Fruit fly (Drosophila melanogaster) whole organism, embryonic: ENCODE measurements around the gene Gbs-70E.

Source experiments
- Antp ChIP-seq: fragments of 200-800 bp; sonication (Bioruptor generic); optimal IDR thresholded peaks from 3 replicates; lab custom pipeline; 2016; ENCODE audit warnings: missing biosample characterization, missing genetic modification characterization
- Atf6 ChIP-seq: fragments of 200-800 bp; sonication (Bioruptor generic); IDR thresholded peaks from 2 replicates; pipeline ENCODE4 v1.3.6; 2022; ENCODE audit warnings: missing biosample characterization, missing genetic modification characterization
- Blimp-1 ChIP-seq: fragments of 200-800 bp; sonication (Bioruptor generic); optimal IDR thresholded peaks from 3 replicates; lab custom pipeline; 2018; ENCODE audit warnings: missing biosample characterization, missing genetic modification characterization, mild to moderate bottlenecking, moderate library complexity, missing genetic modification reagents
- Bteb2 ChIP-seq: fragments of 200-800 bp; sonication (Bioruptor generic); optimal IDR thresholded peaks from 2 replicates; lab custom pipeline; 2016; ENCODE audit warnings: missing biosample characterization, missing genetic modification characterization
- C15 ChIP-seq: fragments of 200-800 bp; sonication (Bioruptor generic); IDR thresholded peaks from 3 replicates; pipeline ENCODE4 v1.3.6; 2022; ENCODE audit warnings: missing biosample characterization, missing genetic modification characterization
- CG10565 ChIP-seq: fragments of 200-800 bp; sonication (Bioruptor generic); optimal IDR thresholded peaks from 3 replicates; lab custom pipeline; 2016; ENCODE audit warnings: missing biosample characterization, mild to moderate bottlenecking, missing genetic modification characterization
- CG11456 ChIP-seq: fragments of 200-800 bp; sonication (Bioruptor generic); IDR thresholded peaks from 3 replicates; pipeline ENCODE4 v1.3.6; 2022; ENCODE audit warnings: missing biosample characterization, missing genetic modification characterization
- CG12219 ChIP-seq: fragments of 200-800 bp; sonication (Bioruptor generic); optimal IDR thresholded peaks from 3 replicates; lab custom pipeline; 2018; ENCODE audit warnings: missing biosample characterization, mild to moderate bottlenecking, missing genetic modification characterization
- CG13123 ChIP-seq: fragments of 200-800 bp; sonication (Bioruptor generic); optimal IDR thresholded peaks from 2 replicates; lab custom pipeline; 2016; ENCODE audit warnings: missing biosample characterization, missing genetic modification characterization
- CG13775 ChIP-seq: fragments of 200-800 bp; sonication (Bioruptor generic); optimal IDR thresholded peaks from 3 replicates; lab custom pipeline; 2017; ENCODE audit warnings: missing biosample characterization, mild to moderate bottlenecking, missing genetic modification characterization
- CG14860 ChIP-seq: fragments of 200-800 bp; sonication (Bioruptor generic); IDR thresholded peaks from 3 replicates; pipeline ENCODE4 v1.3.6; 2022; ENCODE audit warnings: missing biosample characterization, missing genetic modification characterization; ENCODE audit not compliant: partially characterized antibody
- CG17385 ChIP-seq: fragments of 200-800 bp; sonication (Bioruptor generic); optimal IDR thresholded peaks from 3 replicates; lab custom pipeline; 2018; ENCODE audit warnings: missing biosample characterization, mild to moderate bottlenecking, missing genetic modification characterization
- CG17568 ChIP-seq: fragments of 200-800 bp; sonication (Bioruptor generic); optimal IDR thresholded peaks from 2 replicates; lab custom pipeline; 2018; ENCODE audit warnings: missing biosample characterization, mild to moderate bottlenecking, missing genetic modification characterization, moderate library complexity
- CG17612 ChIP-seq: fragments of 200-800 bp; sonication (Bioruptor generic); IDR thresholded peaks from 2 replicates; pipeline ENCODE4 v1.3.6; 2022; ENCODE audit warnings: missing biosample characterization, missing genetic modification characterization
- CG33557 ChIP-seq: fragments of 200-800 bp; sonication (Bioruptor generic); optimal IDR thresholded peaks from 2 replicates; lab custom pipeline; 2019; ENCODE audit warnings: missing biosample characterization, mild to moderate bottlenecking, missing genetic modification characterization, moderate library complexity
- CG34422 ChIP-seq: fragments of 200-800 bp; sonication (Bioruptor generic); IDR thresholded peaks from 3 replicates; pipeline ENCODE4 v1.3.6; 2022; ENCODE audit warnings: missing biosample characterization, missing genetic modification characterization
- CG5953 ChIP-seq: fragments of 200-800 bp; sonication (Bioruptor generic); IDR thresholded peaks from 2 replicates; pipeline ENCODE4 v1.3.6; 2022; ENCODE audit warnings: missing biosample characterization, missing genetic modification characterization
- CG8765 ChIP-seq: fragments of 200-800 bp; sonication (Bioruptor generic); IDR thresholded peaks from 2 replicates; pipeline ENCODE4 v1.3.6; 2022; ENCODE audit warnings: missing biosample characterization, missing genetic modification characterization
- CG9876 ChIP-seq: fragments of 200-800 bp; sonication (Bioruptor generic); optimal IDR thresholded peaks from 2 replicates; lab custom pipeline; 2016; ENCODE audit warnings: missing biosample characterization, missing genetic modification characterization
- Dbx ChIP-seq: fragments of 200-800 bp; sonication (Bioruptor generic); IDR thresholded peaks from 3 replicates; pipeline ENCODE4 v1.3.6; 2022; ENCODE audit warnings: missing biosample characterization, missing genetic modification characterization
- Dip2 ChIP-seq: fragments of 200-800 bp; sonication (Bioruptor generic); IDR thresholded peaks from 2 replicates; pipeline ENCODE4 v1.3.6; 2022; ENCODE audit warnings: missing biosample characterization, missing genetic modification characterization
- E2f1 ChIP-seq: fragments of 200-800 bp; sonication (Bioruptor generic); IDR thresholded peaks from 2 replicates; pipeline ENCODE4 v1.3.6; 2022; ENCODE audit warnings: missing biosample characterization, missing genetic modification characterization
- Elba2 ChIP-seq: fragments of 200-800 bp; sonication (Bioruptor generic); optimal IDR thresholded peaks from 3 replicates; lab custom pipeline; 2016; ENCODE audit warnings: missing biosample characterization, missing genetic modification characterization
- Fer3 ChIP-seq: fragments of 200-800 bp; sonication (Bioruptor generic); optimal IDR thresholded peaks from 2 replicates; lab custom pipeline; 2018; ENCODE audit warnings: missing biosample characterization, mild to moderate bottlenecking, missing genetic modification characterization, moderate library complexity
- Hand ChIP-seq: fragments of 200-800 bp; sonication (Bioruptor generic); optimal IDR thresholded peaks from 2 replicates; lab custom pipeline; 2017; ENCODE audit warnings: mild to moderate bottlenecking, missing biosample characterization, missing genetic modification reagents, missing genetic modification characterization
- HmgD ChIP-seq: fragments of 200-800 bp; sonication (Bioruptor generic); optimal IDR thresholded peaks from 3 replicates; lab custom pipeline; 2016; ENCODE audit warnings: missing biosample characterization, missing genetic modification characterization
- Jarid2 ChIP-seq: fragments of 200-800 bp; sonication (Bioruptor generic); optimal IDR thresholded peaks from 3 replicates; lab custom pipeline; 2017; ENCODE audit warnings: mild to moderate bottlenecking, missing biosample characterization, missing genetic modification reagents, missing genetic modification characterization
- MTF-1 ChIP-seq: fragments of 200-800 bp; sonication (Bioruptor generic); optimal IDR thresholded peaks from 2 replicates; lab custom pipeline; 2018; ENCODE audit warnings: missing biosample characterization, mild to moderate bottlenecking, missing genetic modification characterization, borderline replicate concordance
- Sox100B ChIP-seq: fragments of 200-800 bp; sonication (Bioruptor generic); optimal IDR thresholded peaks from 3 replicates; lab custom pipeline; 2018; ENCODE audit warnings: missing biosample characterization, mild to moderate bottlenecking, missing genetic modification characterization
- Vsx1 ChIP-seq: fragments of 200-800 bp; sonication (Bioruptor generic); optimal IDR thresholded peaks from 2 replicates; lab custom pipeline; 2017; ENCODE audit warnings: missing biosample characterization, mild to moderate bottlenecking, missing genetic modification characterization, missing genetic modification reagents
- Xbp1 ChIP-seq: fragments of 200-800 bp; sonication (Bioruptor generic); optimal IDR thresholded peaks from 3 replicates; lab custom pipeline; 2016; ENCODE audit warnings: missing biosample characterization, mild to moderate bottlenecking, missing genetic modification characterization
- ash1 ChIP-seq: fragments of 200-800 bp; sonication (Bioruptor generic); optimal IDR thresholded peaks from 2 replicates; lab custom pipeline; 2018; ENCODE audit warnings: missing biosample characterization, mild to moderate bottlenecking, missing genetic modification characterization
- bigmax ChIP-seq: fragments of 200-800 bp; sonication (Bioruptor generic); optimal IDR thresholded peaks from 2 replicates; lab custom pipeline; 2018; ENCODE audit warnings: missing biosample characterization, mild to moderate bottlenecking, missing genetic modification characterization
- bowl ChIP-seq: fragments of 200-800 bp; sonication (Bioruptor generic); IDR thresholded peaks from 2 replicates; pipeline ENCODE4 v1.3.6; 2022; ENCODE audit warnings: missing biosample characterization, missing genetic modification characterization
- bsh ChIP-seq, 2 experiments: fragments of 200-800 bp; sonication (Bioruptor generic); optimal IDR thresholded peaks; 2 replicates each; lab custom pipeline; 2017 to 2018; ENCODE audit warnings: mild to moderate bottlenecking in 2 of 2, missing biosample characterization in 2 of 2, missing genetic modification characterization in 2 of 2, moderate library complexity in 1 of 2
- cg ChIP-seq: fragments of 200-800 bp; sonication (Bioruptor generic); optimal IDR thresholded peaks from 3 replicates; lab custom pipeline; 2019; ENCODE audit warnings: missing biosample characterization, mild to moderate bottlenecking, missing genetic modification characterization, moderate library complexity
- emc ChIP-seq: fragments of 200-800 bp; sonication (Bioruptor generic); optimal IDR thresholded peaks from 2 replicates; lab custom pipeline; 2016; ENCODE audit warnings: missing biosample characterization, missing genetic modification characterization
- ewg ChIP-seq: fragments of 200-800 bp; sonication (Bioruptor generic); optimal IDR thresholded peaks from 3 replicates; lab custom pipeline; 2017; ENCODE audit warnings: mild to moderate bottlenecking, missing biosample characterization, missing genetic modification reagents, missing genetic modification characterization
- exex ChIP-seq: fragments of 200-800 bp; sonication (Bioruptor generic); optimal IDR thresholded peaks from 4 replicates; lab custom pipeline; 2018; ENCODE audit warnings: missing biosample characterization, mild to moderate bottlenecking, missing genetic modification characterization, moderate library complexity
- gsb ChIP-seq: fragments of 200-800 bp; sonication (Bioruptor generic); IDR thresholded peaks from 2 replicates; pipeline ENCODE4 v1.3.6; 2022; ENCODE audit warnings: missing biosample characterization, missing genetic modification characterization
- kni ChIP-seq: fragments of 200-800 bp; sonication (Bioruptor generic); optimal IDR thresholded peaks from 3 replicates; lab custom pipeline; 2017; ENCODE audit warnings: mild to moderate bottlenecking, missing biosample characterization, missing genetic modification reagents, missing genetic modification characterization
- nau ChIP-seq: fragments of 200-800 bp; sonication (Bioruptor generic); optimal IDR thresholded peaks from 3 replicates; lab custom pipeline; 2017; ENCODE audit warnings: missing biosample characterization, mild to moderate bottlenecking, missing genetic modification characterization, missing genetic modification reagents
- org-1 ChIP-seq: fragments of 200-800 bp; sonication (Bioruptor generic); optimal IDR thresholded peaks from 2 replicates; lab custom pipeline; 2017; ENCODE audit warnings: missing biosample characterization, missing genetic modification characterization
- pan ChIP-seq, 4 experiments: fragments of >200 bp in 3 of 4; fragments of 200-800 bp in 1 of 4; sonication (Bioruptor generic) in 1 of 4; optimal IDR thresholded peaks in 3 of 4; IDR thresholded peaks in 1 of 4; 2 replicates each; pipeline versions ENCODE4 v1.3.6 to Lab custom; 2017 to 2022; ENCODE audit warnings: missing biosample characterization in 2 of 4, missing genetic modification characterization in 2 of 4, mixed read lengths in 1 of 4
- pum ChIP-seq: fragments of 200-800 bp; sonication (Bioruptor generic); optimal IDR thresholded peaks from 2 replicates; lab custom pipeline; 2016; ENCODE audit warnings: missing biosample characterization, missing genetic modification characterization
- stwl ChIP-seq: fragments of 200-800 bp; sonication (Bioruptor generic); optimal IDR thresholded peaks from 3 replicates; lab custom pipeline; 2018; ENCODE audit warnings: missing biosample characterization, mild to moderate bottlenecking, missing genetic modification characterization, moderate library complexity
- tgo ChIP-seq: fragments of 200-800 bp; sonication (Bioruptor generic); IDR thresholded peaks from 3 replicates; pipeline ENCODE4 v1.3.6; 2022; ENCODE audit warnings: missing biosample characterization, missing genetic modification characterization
- twi ChIP-seq: fragments of 200-800 bp; optimal IDR thresholded peaks from 2 replicates; lab custom pipeline; 2019; ENCODE audit warnings: missing biosample characterization, mild to moderate bottlenecking, missing genetic modification characterization, moderate library complexity
- vfl ChIP-seq: fragments of 200-800 bp; sonication (Bioruptor generic); optimal IDR thresholded peaks from 2 replicates; lab custom pipeline; 2016; ENCODE audit warnings: missing biosample characterization, missing genetic modification characterization

The Gbs-70E gene

DNA sequence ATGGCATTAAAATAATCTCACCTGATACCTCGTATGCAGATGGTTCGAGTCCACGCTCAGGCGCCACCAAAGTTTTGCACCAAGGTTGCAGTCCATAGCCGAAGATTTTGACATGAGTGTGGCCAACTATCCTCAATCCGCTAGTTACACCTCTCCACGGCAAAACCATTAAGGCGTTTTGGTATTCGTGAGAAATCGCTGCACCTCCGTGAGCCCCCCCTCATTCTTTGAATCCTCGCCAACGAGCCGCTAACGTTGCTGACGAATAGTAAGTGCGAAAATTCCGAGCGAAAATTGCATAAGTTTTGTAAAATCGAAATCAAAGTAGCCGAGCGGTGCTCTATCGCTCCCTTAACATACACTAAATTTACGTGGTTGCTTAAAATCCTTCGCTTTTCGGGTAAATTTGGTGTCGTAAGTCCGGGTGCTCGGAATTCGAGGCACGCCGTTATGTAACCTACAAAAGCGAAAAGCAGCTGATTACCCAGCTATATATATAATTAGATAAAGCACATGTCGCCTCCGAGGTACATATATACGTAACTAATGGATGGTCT lies 13.3 kb downstream of the Gbs-70E start, which contains the start of gene Mpcp2 (continued):
- TF ChIP-seq CG17385 (peak; percentile 28), CG11456 (no peak), Dip2 (no peak), stwl (tag; lab: Kevin White, UChicago) (peak; percentile 96), E2f1 (GFP tag; lab: Robert Waterston, UW) (no peak), CG12219 (GFP tag; lab: Kevin White, UChicago) (no peak), pum (GFP tag; lab: Kevin White, UChicago) (no peak), vfl (GFP tag; lab: Kevin White, UChicago) (peak; percentile 2), Xbp1 (GFP tag; lab: Kevin White, UChicago) (peak; percentile 9), bigmax (GFP tag; lab: Kevin White, UChicago) (peak; percentile 77), Elba2 (no peak), twi (tag; lab: Kevin White, UChicago) (peak; percentile 25), Hand (GFP tag; lab: Kevin White, UChicago) (no peak), bowl (GFP tag; lab: Robert Waterston, UW) (no peak), CG13775 (peak; percentile 9), tgo (no peak), Atf6 (0 out of 2 replicates have a peak, but pooled peaks have one; percentile 26), CG13123 (GFP tag; lab: Kevin White, UChicago) (no peak), MTF-1 (GFP tag; lab: Kevin White, UChicago) (peak; percentile 39), Antp (no peak), CG5953 (GFP tag; lab: Robert Waterston, UW) (no peak), Fer3 (tag; lab: Kevin White, UChicago) (no peak), CG34422 (peak; percentile 59; the same call in 1 of the 3 replicates), Sox100B (no peak), emc (no peak), bsh (GFP tag; optimal IDR thresholded peaks at IDR 0.05; lab: Kevin White, UChicago) (peak; percentile 2 to 10), Jarid2 (GFP tag; lab: Kevin White, UChicago) (peak; percentile 74), Bteb2 (GFP tag; lab: Kevin White, UChicago) (no peak), CG10565 (GFP tag; lab: Kevin White, UChicago) (no peak), CG17568 (GFP tag; lab: Kevin White, UChicago) (no peak), pan (optimal IDR thresholded peaks at IDR 0.05; lab: Kevin White, UChicago) (no peak), pan (GFP tag; optimal IDR thresholded peaks at IDR 0.05 in 1 of 2, IDR thresholded peaks at IDR 0.05 in 1 of 2) (peak in 1 of 2 experiments; percentile 9), org-1 (GFP tag; lab: Kevin White, UChicago) (no peak), exex (tag; lab: Kevin White, UChicago) (peak; percentile 57), CG9876 (GFP tag; lab: Kevin White, UChicago) (peak; percentile 24), Dbx (GFP tag; lab: Robert Waterston, UW) (peak; percentile 54; the same call in 1 of the 3 replicates), CG17612 (GFP tag; lab: Robert Waterston, UW) (no peak), Blimp-1 (GFP tag; lab: Kevin White, UChicago) (peak; percentile 6), cg (GFP tag; lab: Kevin White, UChicago) (no peak), CG14860 (GFP tag; lab: Robert Waterston, UW) (no peak), CG8765 (no peak), CG33557 (GFP tag; lab: Kevin White, UChicago) (peak; percentile 12), Vsx1 (GFP tag; lab: Kevin White, UChicago) (no peak), kni (peak; percentile 36), C15 (no peak), gsb (GFP tag; lab: Robert Waterston, UW) (no peak), ash1 (GFP tag; lab: Kevin White, UChicago) (peak; percentile 6), nau (GFP tag; lab: Kevin White, UChicago) (peak; percentile 50), ewg (GFP tag; lab: Kevin White, UChicago) (no peak), HmgD (GFP tag; lab: Kevin White, UChicago) (peak; percentile 57)
